Fruit fly (Drosophila melanogaster): ENCODE measurements around the gene Etfb.

Etfb gene

dm6 chr3R:29786016-29786996, 16.4 kb downstream of the Etfb start (continued):
- TF ChIP-seq net (GFP tag; optimal IDR thresholded peaks at IDR 0.05): peak; percentile 38
- TF ChIP-seq CG6792 (GFP tag; optimal IDR thresholded peaks at IDR 0.05): peak; percentile 58
- peak; percentile 95 for TF ChIP-seq topi (GFP tag; optimal IDR thresholded peaks at IDR 0.05)
- TF ChIP-seq CG6808 (GFP tag; optimal IDR thresholded peaks at IDR 0.05): peak; percentile 32
- TF ChIP-seq OdsH (GFP tag; optimal IDR thresholded peaks at IDR 0.05): peak; percentile 46
- TF ChIP-seq spab (GFP tag; optimal IDR thresholded peaks at IDR 0.05): peak; percentile 53
- TF ChIP-seq achi (GFP tag; optimal IDR thresholded peaks at IDR 0.05): peak; percentile 77
- TF ChIP-seq pdm3 (GFP tag; optimal IDR thresholded peaks at IDR 0.05): peak; percentile 60
- peak; percentile 65 for TF ChIP-seq vri (GFP tag; optimal IDR thresholded peaks at IDR 0.05)
- TF ChIP-seq CG31627 (GFP tag; optimal IDR thresholded peaks at IDR 0.05): peak; percentile 69
- TF ChIP-seq acj6 (GFP tag; optimal IDR thresholded peaks at IDR 0.05): peak; percentile 55
- TF ChIP-seq dac (GFP tag; optimal IDR thresholded peaks at IDR 0.05): no peak
- peak; percentile 20 for TF ChIP-seq Sox15 (GFP tag; optimal IDR thresholded peaks at IDR 0.05)
- no peak for TF ChIP-seq fd59A (GFP tag; optimal IDR thresholded peaks at IDR 0.05)
- peak; percentile 28 for TF ChIP-seq CG3032 (tag; optimal IDR thresholded peaks at IDR 0.05)
- peak; percentile 46 for TF ChIP-seq CG6276 (GFP tag; optimal IDR thresholded peaks at IDR 0.05)

dm6 chr3R:29785242-29785641, 17.5 kb downstream of the Etfb start:
- TF ChIP-seq CG6276 (GFP tag; optimal IDR thresholded peaks at IDR 0.05): no peak
- TF ChIP-seq fd85E (GFP tag; optimal IDR thresholded peaks at IDR 0.05): no peak
- TF ChIP-seq CG31627 (GFP tag; optimal IDR thresholded peaks at IDR 0.05): no peak

dm6 chr3R:29783210-29783609, 19.5 kb downstream of the Etfb start:
- TF ChIP-seq lz (GFP tag; optimal IDR thresholded peaks at IDR 0.05) (no peak), fd59A (GFP tag; optimal IDR thresholded peaks at IDR 0.05) (no peak), svp (GFP tag) (peak; percentile 53)

- TF ChIP-seq Met (GFP tag; optimal IDR thresholded peaks at IDR 0.05) (peak; percentile 0), pdm3 (GFP tag; optimal IDR thresholded peaks at IDR 0.05) (no peak), fd85E (GFP tag; optimal IDR thresholded peaks at IDR 0.05) (no peak), Ets21C (GFP tag; optimal IDR thresholded peaks at IDR 0.05) (no peak), Hr38 (GFP tag; optimal IDR thresholded peaks at IDR 0.05) (no peak), Hr39 (GFP tag; optimal IDR thresholded peaks at IDR 0.05) (no peak), CG32006 (GFP tag; optimal IDR thresholded peaks at IDR 0.05) (no peak), CG34406 (GFP tag; optimal IDR thresholded peaks at IDR 0.05) (no peak), Sox14 (GFP tag; optimal IDR thresholded peaks at IDR 0.05) (no peak), vri (GFP tag; optimal IDR thresholded peaks at IDR 0.05) (peak; percentile 47), OdsH (GFP tag; optimal IDR thresholded peaks at IDR 0.05) (no peak), dac (GFP tag; optimal IDR thresholded peaks at IDR 0.05) (no peak), CG11294 (GFP tag; IDR thresholded peaks at IDR 0.05) (no peak), topi (GFP tag; optimal IDR thresholded peaks at IDR 0.05) (peak; percentile 26), Eip75B (GFP tag; optimal IDR thresholded peaks at IDR 0.05) (peak; percentile 28), svp (GFP tag) (peak; percentile 69), dsx (GFP tag; optimal IDR thresholded peaks at IDR 0.05; ENCODE audit: poor library complexity, severe bottlenecking) (peak; percentile 54), CG10631 (GFP tag; optimal IDR thresholded peaks at IDR 0.05) (no peak), CG6163 (GFP tag; IDR thresholded peaks at IDR 0.05) (peak; percentile 65; the same call in 2 of the 3 replicates), CG8319 (GFP tag; optimal IDR thresholded peaks at IDR 0.05) (no peak), Ets96B (tag; optimal IDR thresholded peaks at IDR 0.05) (peak; percentile 2), Eip93F (GFP tag; optimal IDR thresholded peaks at IDR 0.05) (peak; percentile 60), Smox (GFP tag; optimal IDR thresholded peaks at IDR 0.05) (no peak), CG16779 (tag; optimal IDR thresholded peaks at IDR 0.05) (peak; percentile 45), Hr4 (GFP tag; optimal IDR thresholded peaks at IDR 0.05) (no peak), CG9139 (GFP tag; optimal IDR thresholded peaks at IDR 0.05) (peak; percentile 63), salr (GFP tag; optimal IDR thresholded peaks at IDR 0.05) (no peak), Sox102F (GFP tag; optimal IDR thresholded peaks at IDR 0.05) (peak; percentile 6), CG6792 (GFP tag; optimal IDR thresholded peaks at IDR 0.05) (no peak), achi (GFP tag; optimal IDR thresholded peaks at IDR 0.05) (no peak), CG6854 (GFP tag; optimal IDR thresholded peaks at IDR 0.05) (peak; percentile 79), acj6 (GFP tag; optimal IDR thresholded peaks at IDR 0.05) (no peak), Lpt (GFP tag; optimal IDR thresholded peaks at IDR 0.05) (peak; percentile 25), Sox15 (GFP tag; optimal IDR thresholded peaks at IDR 0.05) (no peak)
Measured at dm6 chr3R:29782367-29782766, 20.4 kb downstream of the Etfb start.
